Worm (Caenorhabditis elegans): Measurements from ENCODE around the gene ahsa-1.
"Not testable (repeated sequence)": the region's sequence is repeated elsewhere in the genome, so short reads cannot be mapped to it uniquely, and the experiment has no call there.

DNA sequence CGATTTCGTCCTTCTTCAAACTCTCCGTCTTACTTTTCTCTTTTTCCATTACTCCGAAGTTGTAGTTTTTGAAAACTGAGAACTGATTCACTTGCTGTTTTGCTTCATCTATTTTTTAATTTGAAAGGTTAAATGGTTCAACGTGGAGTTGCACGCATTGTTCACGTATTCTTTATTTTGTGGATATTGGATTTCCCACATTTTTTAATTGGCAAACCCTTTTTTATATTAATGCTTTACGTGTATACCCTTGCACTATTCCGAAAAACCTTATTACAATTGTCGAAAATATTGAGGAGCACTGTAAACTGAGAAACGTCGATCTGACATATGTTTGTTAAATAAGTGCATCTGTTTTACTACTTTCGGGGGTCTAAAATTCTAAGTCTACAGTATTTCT, 48.4 kb downstream of the ahsa-1 start, which contains the start of gene melo-3:
- not testable (repeated sequence) for TF ChIP-seq ceh-36 (tag; optimal IDR thresholded peaks at IDR 0.05); ama-1 (optimal IDR thresholded peaks at IDR 0.05); tra-4 (tag; optimal IDR thresholded peaks at IDR 0.05); tbx-37 (GFP tag; conservative IDR thresholded peaks at IDR 0.05); ets-7 (tag; optimal IDR thresholded peaks at IDR 0.05); tbx-11 (GFP tag; IDR thresholded peaks at IDR 0.05); F13C5.2 (tag; optimal IDR thresholded peaks at IDR 0.05); scrt-1 (GFP tag; IDR thresholded peaks at IDR 0.05)
